Worm (Caenorhabditis elegans): ENCODE data around the gene F26A1.9.

DNA sequence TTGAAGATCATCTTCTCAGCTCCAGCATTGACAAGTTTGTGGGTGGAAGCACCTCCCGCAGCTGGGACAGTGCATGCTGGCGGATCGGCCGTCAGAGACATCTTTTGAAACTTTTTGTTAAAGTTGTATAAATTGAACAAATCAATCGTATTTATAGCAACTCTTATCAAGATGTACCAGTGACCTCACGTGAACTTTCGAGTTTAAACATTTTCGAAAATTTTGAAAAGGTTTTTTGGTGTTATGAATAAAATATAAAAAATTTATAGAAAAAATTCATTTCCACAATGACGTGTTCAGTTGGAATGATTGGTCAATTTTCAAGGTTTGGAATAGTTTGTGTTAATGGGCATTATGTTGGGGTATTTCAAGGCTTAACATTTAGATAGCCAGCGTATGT, 39.3 kb upstream of the F26A1.9 start, which contains the start of the genes msd-4 and C35D10.3:
- TF ChIP-seq mdl-1 (tag; optimal IDR thresholded peaks at IDR 0.05), result no peak
- TF ChIP-seq lin-15B (tag; optimal IDR thresholded peaks at IDR 0.05), result no peak
- no peak for TF ChIP-seq nfya-1 (tag; optimal IDR thresholded peaks at IDR 0.05; ENCODE audit: insufficient read depth)
- TF ChIP-seq ztf-11 (tag; optimal IDR thresholded peaks at IDR 0.05), result no peak
- no peak for TF ChIP-seq ceh-28 (tag; optimal IDR thresholded peaks at IDR 0.05)
